Worm (Caenorhabditis elegans) whole organism, L4/young adult: Measurements from ENCODE around the gene R148.7.

Experiments used
- dao-5 ChIP-seq: sonication (generic microtip); optimal IDR thresholded peaks from 2 replicates; lab custom pipeline; 2016; ENCODE audit warnings: missing genotype, missing genetic modification characterization, moderate library complexity, missing compliant biosample characterization
- him-1 ChIP-seq: sonication (generic microtip); optimal IDR thresholded peaks from 2 replicates; lab custom pipeline; 2016; ENCODE audit warnings: missing genotype, missing genetic modification reagents, missing genetic modification characterization, missing compliant biosample characterization

ce11 chrIII:3185232-3185631 is 13.0 kb downstream of the R148.7 start:
- no peak for TF ChIP-seq him-1 (tag; lab: Kevin White, UChicago)
- no peak for TF ChIP-seq dao-5 (tag; lab: Kevin White, UChicago)
